Fruit fly (Drosophila melanogaster) whole organism, wandering third instar larva: Measurements from ENCODE around the gene Nxf3.

Source experiments
- HLH106 ChIP-seq: fragments of 200-800 bp; optimal IDR thresholded peaks from 3 replicates; lab custom pipeline; 2019; ENCODE audit warnings: missing biosample characterization, mild to moderate bottlenecking, missing genetic modification characterization, moderate library complexity
- ey ChIP-seq: fragments of 200-800 bp; sonication (Bioruptor generic); optimal IDR thresholded peaks from 2 replicates; lab custom pipeline; 2016; ENCODE audit warnings: missing biosample characterization, missing genetic modification characterization
- h ChIP-seq: fragments of 200-800 bp; sonication (Bioruptor generic); optimal IDR thresholded peaks from 3 replicates; lab custom pipeline; 2016; ENCODE audit warnings: missing biosample characterization, mild to moderate bottlenecking, missing genetic modification characterization
- rgr ChIP-seq: fragments of 200-800 bp; sonication (Bioruptor generic); optimal IDR thresholded peaks from 3 replicates; lab custom pipeline; 2016; ENCODE audit warnings: missing biosample characterization, mild to moderate bottlenecking, missing genetic modification characterization

- no peak for TF ChIP-seq ey (GFP tag; lab: Kevin White, UChicago)
- TF ChIP-seq rgr (GFP tag; lab: Kevin White, UChicago) = no peak
- TF ChIP-seq h (GFP tag; lab: Kevin White, UChicago) = no peak
- no peak for TF ChIP-seq HLH106 (tag; lab: Kevin White, UChicago)
Observed at dm6 chr3L:13991314-13991713, 26.3 kb downstream of the Nxf3 start.
